Fruit fly (Drosophila melanogaster) whole organism, wandering third instar larva: ENCODE measurements around the gene spel1.

ENCODE experiments used
- GATAd ChIP-seq: sonication (Bioruptor generic); optimal IDR thresholded peaks from 2 replicates; lab custom pipeline; 2016; ENCODE audit warnings: missing biosample characterization, missing genetic modification characterization
- brk ChIP-seq: fragments of 200-800 bp; sonication (Bioruptor generic); optimal IDR thresholded peaks from 2 replicates; lab custom pipeline; 2016; ENCODE audit warnings: missing biosample characterization, mild to moderate bottlenecking, missing genetic modification characterization
- foxo ChIP-seq, 2 experiments: fragments of 200-800 bp; sonication (Bioruptor generic); optimal IDR thresholded peaks; 2 replicates in 1 of 2; 3 replicates in 1 of 2; lab custom pipeline; 2016 to 2017; ENCODE audit warnings: missing biosample characterization in 2 of 2, missing genetic modification characterization in 2 of 2
- psq ChIP-seq: fragments of 200-800 bp; sonication (Bioruptor generic); optimal IDR thresholded peaks from 3 replicates; lab custom pipeline; 2017; ENCODE audit warnings: missing biosample characterization, mild to moderate bottlenecking, missing genetic modification characterization, moderate library complexity

- TF ChIP-seq psq (GFP tag; lab: Kevin White, UChicago) (no peak), foxo (GFP tag; optimal IDR thresholded peaks at IDR 0.05; lab: Kevin White, UChicago) (no peak), GATAd (no peak), brk (GFP tag; lab: Kevin White, UChicago) (no peak)
Observed at dm6 chr2L:14333965-14334364, 27.9 kb upstream of the spel1 start, which contains the start of gene CG33090.
